Fruit fly (Drosophila melanogaster): ENCODE results near the gene Hsp60B.

The Hsp60B gene

DNA sequence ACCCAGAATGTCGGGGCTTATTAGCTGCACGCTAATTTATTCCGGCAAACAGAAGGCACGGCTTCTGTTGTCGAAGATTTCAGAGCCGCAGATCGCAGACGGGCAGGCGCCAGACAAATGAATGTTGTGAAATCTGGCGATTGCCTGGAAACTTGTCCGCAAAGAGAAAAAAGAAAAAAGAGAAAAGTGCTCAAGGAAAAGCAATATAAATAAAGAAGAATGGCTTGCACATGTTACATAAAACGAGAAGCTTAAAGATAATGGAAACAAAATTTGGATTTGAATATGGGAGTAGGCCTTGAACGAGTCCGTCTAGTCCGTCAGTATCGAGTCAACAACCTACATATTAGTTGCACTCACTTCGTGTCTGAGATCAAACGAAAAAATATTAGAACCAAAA, at the start of gene Hsp60B:
Gene Hsp60B, plus strand, starts transcription at position 301 of the 400 bp plus-strand sequence.
- TF ChIP-seq dsf (GFP tag; optimal IDR thresholded peaks at IDR 0.05; ENCODE audit: borderline replicate concordance) = no peak
- no peak for TF ChIP-seq CG32264 (GFP tag; optimal IDR thresholded peaks at IDR 0.05)
- no peak for TF ChIP-seq N (GFP tag; optimal IDR thresholded peaks at IDR 0.05)
- no peak for TF ChIP-seq HLH106 (tag; optimal IDR thresholded peaks at IDR 0.05)
- no peak for TF ChIP-seq dmrt93B (GFP tag; optimal IDR thresholded peaks at IDR 0.05)
- no peak for TF ChIP-seq sv (GFP tag; optimal IDR thresholded peaks at IDR 0.05)
- TF ChIP-seq Dif (GFP tag; optimal IDR thresholded peaks at IDR 0.05; ENCODE audit: partially characterized antibody) = no peak
- no peak for TF ChIP-seq ey (GFP tag; optimal IDR thresholded peaks at IDR 0.05)
- TF ChIP-seq Mio (GFP tag; optimal IDR thresholded peaks at IDR 0.05) = no peak
- TF ChIP-seq lola (GFP tag; optimal IDR thresholded peaks at IDR 0.05) = no peak
- no peak for TF ChIP-seq brk (GFP tag; optimal IDR thresholded peaks at IDR 0.05)

DNA sequence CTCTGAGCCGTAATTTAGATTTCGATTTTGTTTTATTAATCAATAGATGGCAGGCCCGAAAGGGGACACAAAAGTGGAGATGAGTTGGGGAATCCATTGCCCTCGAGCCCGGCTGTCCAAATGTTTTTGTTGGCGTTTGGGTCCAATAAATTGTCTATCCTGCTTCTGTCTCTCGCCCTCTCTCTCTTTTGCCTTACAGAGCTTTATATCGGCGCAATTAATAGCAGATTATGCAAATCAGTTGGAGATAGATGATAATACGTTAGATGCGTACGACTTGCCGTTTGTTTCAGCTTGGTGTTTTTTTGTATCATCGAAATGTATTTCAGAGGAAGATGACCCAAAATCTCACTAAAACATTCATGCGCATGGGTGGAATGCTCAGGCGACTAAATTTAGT, 48.3 kb upstream of the Hsp60B start:
- TF ChIP-seq Vsx2 (GFP tag; optimal IDR thresholded peaks at IDR 0.05; ENCODE audit: partially characterized antibody) = no peak
- TF ChIP-seq dsf (GFP tag; optimal IDR thresholded peaks at IDR 0.05; ENCODE audit: borderline replicate concordance) = no peak
- no peak for TF ChIP-seq lola (GFP tag; optimal IDR thresholded peaks at IDR 0.05)
- no peak for TF ChIP-seq jim (GFP tag; optimal IDR thresholded peaks at IDR 0.05)
- TF ChIP-seq fru (GFP tag; optimal IDR thresholded peaks at IDR 0.05) = no peak
- no peak for TF ChIP-seq CG32264 (GFP tag; optimal IDR thresholded peaks at IDR 0.05)
- no peak for TF ChIP-seq Jra (GFP tag; optimal IDR thresholded peaks at IDR 0.05)
- TF ChIP-seq HLH106 (tag; optimal IDR thresholded peaks at IDR 0.05) = no peak
- no peak for TF ChIP-seq pan (optimal IDR thresholded peaks at IDR 0.05)
- TF ChIP-seq sage (GFP tag; optimal IDR thresholded peaks at IDR 0.05) = no peak
- TF ChIP-seq CrebA (GFP tag; optimal IDR thresholded peaks at IDR 0.05; ENCODE audit: borderline replicate concordance) = no peak
- TF ChIP-seq h (GFP tag; optimal IDR thresholded peaks at IDR 0.05) = no peak
- no peak for TF ChIP-seq usp (GFP tag; optimal IDR thresholded peaks at IDR 0.05)
- no peak for TF ChIP-seq woc (GFP tag; optimal IDR thresholded peaks at IDR 0.05)
- TF ChIP-seq Myc (optimal IDR thresholded peaks at IDR 0.05) = no peak
- TF ChIP-seq psq (GFP tag; optimal IDR thresholded peaks at IDR 0.05) = no peak
- TF ChIP-seq Abd-B (GFP tag; optimal IDR thresholded peaks at IDR 0.05) = no peak
- TF ChIP-seq br (GFP tag; optimal IDR thresholded peaks at IDR 0.05) = no peak
- TF ChIP-seq Dif (GFP tag; optimal IDR thresholded peaks at IDR 0.05; ENCODE audit: partially characterized antibody) = no peak

- no peak for TF ChIP-seq Hnf4 (GFP tag; optimal IDR thresholded peaks at IDR 0.05)
- no peak for TF ChIP-seq sv (GFP tag; optimal IDR thresholded peaks at IDR 0.05)
- TF ChIP-seq CG9705 (GFP tag; optimal IDR thresholded peaks at IDR 0.05) = no peak
- no peak for TF ChIP-seq Abd-B (GFP tag; optimal IDR thresholded peaks at IDR 0.05)
Measured at dm6 chr2L:683078-683477, 45.1 kb upstream of the Hsp60B start.

DNA sequence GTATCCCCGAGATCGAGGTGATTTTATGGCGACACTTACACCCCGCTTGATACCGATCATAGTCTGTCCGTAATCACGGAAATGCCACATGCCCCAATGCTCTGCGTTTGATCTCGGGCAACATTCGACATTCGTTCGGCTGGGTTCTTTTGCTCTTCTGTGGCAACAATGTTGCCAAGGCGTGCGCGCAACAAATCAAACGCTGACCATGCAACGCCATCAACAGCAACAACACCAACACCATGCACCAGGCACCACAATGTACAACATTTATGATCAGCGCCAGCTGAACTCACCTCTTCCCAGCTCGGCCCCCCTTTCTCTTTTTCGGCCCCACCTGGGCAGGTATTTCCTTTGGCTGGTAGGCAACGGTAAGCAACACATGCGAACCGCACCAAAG, 44.1 kb upstream of the Hsp60B start:
- no peak for TF ChIP-seq Vsx2 (GFP tag; optimal IDR thresholded peaks at IDR 0.05; ENCODE audit: partially characterized antibody)
- no peak for TF ChIP-seq Hr78 (GFP tag; optimal IDR thresholded peaks at IDR 0.05)
- no peak for TF ChIP-seq dl (GFP tag; optimal IDR thresholded peaks at IDR 0.05; ENCODE audit: insufficient read depth in 1 of 2, partially characterized antibody in 2 of 2)
- no peak for TF ChIP-seq psq (GFP tag; optimal IDR thresholded peaks at IDR 0.05)
- no peak for TF ChIP-seq lola (GFP tag; optimal IDR thresholded peaks at IDR 0.05)
- no peak for TF ChIP-seq dmrt93B (GFP tag; optimal IDR thresholded peaks at IDR 0.05)
- TF ChIP-seq Dfd (GFP tag; optimal IDR thresholded peaks at IDR 0.05) = no peak
- no peak for TF ChIP-seq brk (GFP tag; optimal IDR thresholded peaks at IDR 0.05)
- no peak for TF ChIP-seq HLH106 (tag; optimal IDR thresholded peaks at IDR 0.05)
- no peak for TF ChIP-seq CrebA (GFP tag; optimal IDR thresholded peaks at IDR 0.05; ENCODE audit: borderline replicate concordance)

dm6 chr2L:684788-685187, 43.4 kb upstream of the Hsp60B start:
- TF ChIP-seq Sp1 (GFP tag; optimal IDR thresholded peaks at IDR 0.05) (no peak), Hnf4 (GFP tag; optimal IDR thresholded peaks at IDR 0.05) (no peak), CG9705 (GFP tag; optimal IDR thresholded peaks at IDR 0.05) (no peak), Rel (GFP tag; optimal IDR thresholded peaks at IDR 0.05) (no peak), Rel (tag; optimal IDR thresholded peaks at IDR 0.05) (no peak), dsf (GFP tag; optimal IDR thresholded peaks at IDR 0.05; ENCODE audit: borderline replicate concordance) (no peak), CrebA (GFP tag; optimal IDR thresholded peaks at IDR 0.05; ENCODE audit: borderline replicate concordance) (no peak), Dfd (GFP tag; optimal IDR thresholded peaks at IDR 0.05) (no peak), h (GFP tag; optimal IDR thresholded peaks at IDR 0.05) (no peak), br (GFP tag; optimal IDR thresholded peaks at IDR 0.05) (no peak), jim (GFP tag; optimal IDR thresholded peaks at IDR 0.05) (no peak), brk (GFP tag; optimal IDR thresholded peaks at IDR 0.05) (no peak), Jra (GFP tag; optimal IDR thresholded peaks at IDR 0.05) (no peak), Myc (optimal IDR thresholded peaks at IDR 0.05) (no peak)

Measured in whole organism, wandering third instar larva.